Fruit fly (Drosophila melanogaster) whole organism, embryonic: ENCODE data around the gene HINT1.
A peak's percentile ranks its signal among the peaks of the same experiment; 100 is the strongest.

Source experiments
- Awh ChIP-seq: fragments of 200-800 bp; sonication (Bioruptor generic); IDR thresholded peaks from 2 replicates; pipeline ENCODE4, ENCODE4 v1.3.6; 2022; ENCODE audit warnings: missing biosample characterization, missing genetic modification characterization
- B-H1 ChIP-seq: fragments of 200-800 bp; sonication (Bioruptor generic); IDR thresholded peaks from 3 replicates; pipeline ENCODE4 v1.3.6; 2022; ENCODE audit warnings: missing biosample characterization, missing genetic modification characterization
- Blimp-1 ChIP-seq: fragments of 200-800 bp; sonication (Bioruptor generic); optimal IDR thresholded peaks from 3 replicates; lab custom pipeline; 2018; ENCODE audit warnings: missing biosample characterization, missing genetic modification characterization, mild to moderate bottlenecking, moderate library complexity, missing genetic modification reagents
- CG10147 ChIP-seq: fragments of 200-800 bp; sonication (Bioruptor generic); optimal IDR thresholded peaks from 2 replicates; lab custom pipeline; 2019; ENCODE audit warnings: missing biosample characterization, mild to moderate bottlenecking, missing genetic modification characterization, moderate library complexity
- CG10267 ChIP-seq: fragments of 200-800 bp; sonication (Bioruptor generic); optimal IDR thresholded peaks from 2 replicates; lab custom pipeline; 2018; ENCODE audit warnings: missing biosample characterization, mild to moderate bottlenecking, missing genetic modification characterization, moderate library complexity
- CG10366 ChIP-seq: fragments of 200-800 bp; sonication (Bioruptor generic); IDR thresholded peaks from 2 replicates; pipeline ENCODE4 v1.3.6; 2022; ENCODE audit warnings: missing biosample characterization, missing genetic modification characterization
- CG12071 ChIP-seq: fragments of 200-800 bp; sonication (Bioruptor generic); optimal IDR thresholded peaks from 3 replicates; lab custom pipeline; 2018; ENCODE audit warnings: missing biosample characterization, mild to moderate bottlenecking, missing genetic modification characterization
- CG13123 ChIP-seq: fragments of 200-800 bp; sonication (Bioruptor generic); optimal IDR thresholded peaks from 2 replicates; lab custom pipeline; 2016; ENCODE audit warnings: missing biosample characterization, missing genetic modification characterization
- CG16863 ChIP-seq: fragments of 200-800 bp; sonication (Bioruptor generic); optimal IDR thresholded peaks from 3 replicates; lab custom pipeline; 2016; ENCODE audit warnings: missing biosample characterization, missing genetic modification characterization
- CG17361 ChIP-seq: fragments of 200-800 bp; sonication (Bioruptor generic); IDR thresholded peaks from 3 replicates; pipeline ENCODE4 v1.3.6; 2022; ENCODE audit warnings: missing biosample characterization, missing genetic modification characterization
- CG2712 ChIP-seq: fragments of 200-800 bp; optimal IDR thresholded peaks from 3 replicates; lab custom pipeline; 2019; ENCODE audit warnings: missing biosample characterization, mild to moderate bottlenecking, missing genetic modification characterization, moderate library complexity
- CG3065 ChIP-seq: fragments of 200-800 bp; sonication (Bioruptor generic); optimal IDR thresholded peaks from 2 replicates; lab custom pipeline; 2016; ENCODE audit warnings: missing biosample characterization, missing genetic modification characterization
- CG32767 ChIP-seq: fragments of 200-800 bp; sonication (Bioruptor generic); IDR thresholded peaks from 2 replicates; pipeline ENCODE4 v1.3.6; 2022; ENCODE audit warnings: missing biosample characterization, missing genetic modification characterization
- CG3995 ChIP-seq: fragments of 200-800 bp; sonication (Bioruptor generic); optimal IDR thresholded peaks from 3 replicates; lab custom pipeline; 2016; ENCODE audit warnings: missing biosample characterization, missing genetic modification characterization
- CG4730 ChIP-seq: fragments of 200-800 bp; sonication (Bioruptor generic); IDR thresholded peaks from 2 replicates; pipeline ENCODE4 v1.3.6; 2022; ENCODE audit warnings: missing biosample characterization, missing genetic modification characterization
- CG6791 ChIP-seq: fragments of 200-800 bp; sonication (Bioruptor generic); IDR thresholded peaks from 3 replicates; pipeline ENCODE4 v1.3.6; 2022; ENCODE audit warnings: missing biosample characterization, missing genetic modification characterization; ENCODE audit not compliant: partially characterized antibody
- CG7928 ChIP-seq: fragments of 200-800 bp; sonication (Bioruptor generic); optimal IDR thresholded peaks from 2 replicates; lab custom pipeline; 2017; ENCODE audit warnings: missing biosample characterization, mild to moderate bottlenecking, missing genetic modification characterization
- CG7987 ChIP-seq: fragments of 200-800 bp; sonication (Bioruptor generic); optimal IDR thresholded peaks from 2 replicates; lab custom pipeline; 2018; ENCODE audit warnings: missing biosample characterization, mild to moderate bottlenecking, missing genetic modification characterization, moderate library complexity
- CG8388 ChIP-seq: fragments of 200-800 bp; sonication (Bioruptor generic); optimal IDR thresholded peaks from 2 replicates; lab custom pipeline; 2019; ENCODE audit warnings: missing biosample characterization, mild to moderate bottlenecking, missing genetic modification characterization, moderate library complexity
- CG9437 ChIP-seq: fragments of 200-800 bp; sonication (Bioruptor generic); optimal IDR thresholded peaks from 2 replicates; lab custom pipeline; 2018; ENCODE audit warnings: missing biosample characterization, mild to moderate bottlenecking, missing genetic modification characterization
- CG9609 ChIP-seq: fragments of 200-800 bp; sonication (Bioruptor generic); optimal IDR thresholded peaks from 3 replicates; lab custom pipeline; 2016; ENCODE audit warnings: missing biosample characterization, missing genetic modification characterization
- CkIIα-i1 ChIP-seq: fragments of 200-800 bp; sonication (Bioruptor generic); IDR thresholded peaks from 2 replicates; pipeline ENCODE4 v1.3.6; 2022; ENCODE audit warnings: missing biosample characterization, missing genetic modification characterization
- Dek ChIP-seq: fragments of 200-800 bp; sonication (Bioruptor generic); optimal IDR thresholded peaks from 3 replicates; lab custom pipeline; 2019; ENCODE audit warnings: missing biosample characterization, mild to moderate bottlenecking, missing genetic modification characterization, moderate library complexity
- E2f1 ChIP-seq: fragments of 200-800 bp; sonication (Bioruptor generic); IDR thresholded peaks from 2 replicates; pipeline ENCODE4 v1.3.6; 2022; ENCODE audit warnings: missing biosample characterization, missing genetic modification characterization
- Gug ChIP-seq: fragments of 200-800 bp; sonication (Bioruptor generic); IDR thresholded peaks from 4 replicates; pipeline ENCODE4 v1.3.6; 2022; ENCODE audit warnings: missing biosample characterization, missing genetic modification characterization
- Hey ChIP-seq: fragments of 200-800 bp; sonication (Bioruptor generic); optimal IDR thresholded peaks from 3 replicates; lab custom pipeline; 2018; ENCODE audit warnings: missing biosample characterization, mild to moderate bottlenecking, missing genetic modification characterization
- Myb ChIP-seq: fragments of 200-800 bp; sonication (Bioruptor generic); optimal IDR thresholded peaks from 2 replicates; lab custom pipeline; 2016; ENCODE audit warnings: missing biosample characterization, missing genetic modification characterization
- NK7.1 ChIP-seq: fragments of 200-800 bp; sonication (Bioruptor generic); optimal IDR thresholded peaks from 3 replicates; lab custom pipeline; 2016; ENCODE audit warnings: missing biosample characterization, missing genetic modification characterization
- Oli ChIP-seq: fragments of 200-800 bp; sonication (Bioruptor generic); optimal IDR thresholded peaks from 2 replicates; lab custom pipeline; 2018; ENCODE audit warnings: missing biosample characterization, mild to moderate bottlenecking, missing genetic modification characterization, moderate library complexity
- Optix ChIP-seq: fragments of 200-800 bp; sonication (Bioruptor generic); IDR thresholded peaks from 3 replicates; pipeline ENCODE4 v1.3.6; 2022; ENCODE audit warnings: missing biosample characterization, missing genetic modification characterization
- Ptx1 ChIP-seq: fragments of 200-800 bp; sonication (Bioruptor generic); IDR thresholded peaks from 2 replicates; pipeline ENCODE4 v1.3.6; 2022; ENCODE audit warnings: missing biosample characterization, missing genetic modification characterization
- Side ChIP-seq: fragments of 200-800 bp; sonication (Bioruptor generic); optimal IDR thresholded peaks from 2 replicates; lab custom pipeline; 2016; ENCODE audit warnings: missing biosample characterization, missing genetic modification characterization
- ab ChIP-seq: fragments of 200-800 bp; sonication (Bioruptor generic); optimal IDR thresholded peaks from 2 replicates; lab custom pipeline; 2016; ENCODE audit warnings: missing biosample characterization, missing genetic modification characterization
- ac ChIP-seq: fragments of 200-800 bp; sonication (Bioruptor generic); optimal IDR thresholded peaks from 3 replicates; lab custom pipeline; 2017; ENCODE audit warnings: missing biosample characterization, mild to moderate bottlenecking, missing genetic modification characterization
- btn ChIP-seq: fragments of 200-800 bp; sonication (Bioruptor generic); optimal IDR thresholded peaks from 2 replicates; lab custom pipeline; 2016; ENCODE audit warnings: missing biosample characterization, missing genetic modification characterization
- cato ChIP-seq: fragments of 200-800 bp; sonication (Bioruptor generic); optimal IDR thresholded peaks from 2 replicates; lab custom pipeline; 2016; ENCODE audit warnings: missing biosample characterization, missing genetic modification characterization, borderline replicate concordance
- caup ChIP-seq: fragments of 200-800 bp; sonication (Bioruptor generic); optimal IDR thresholded peaks from 3 replicates; lab custom pipeline; 2017; ENCODE audit warnings: missing biosample characterization, mild to moderate bottlenecking, missing genetic modification characterization, moderate library complexity; ENCODE audit not compliant: severe bottlenecking
- corto ChIP-seq: fragments of 200-800 bp; sonication (Bioruptor generic); optimal IDR thresholded peaks from 2 replicates; lab custom pipeline; 2016; ENCODE audit warnings: missing biosample characterization, mild to moderate bottlenecking, missing genetic modification characterization, moderate library complexity
- crp ChIP-seq, 2 experiments: fragments of 200-800 bp; sonication (Bioruptor generic); optimal IDR thresholded peaks; 2 replicates in 1 of 2; 3 replicates in 1 of 2; lab custom pipeline; 2017; ENCODE audit warnings: missing biosample characterization in 2 of 2, missing genetic modification characterization in 2 of 2, mild to moderate bottlenecking in 1 of 2, moderate library complexity in 1 of 2
- dm ChIP-seq: fragments of 200-800 bp; sonication (Bioruptor generic); optimal IDR thresholded peaks from 3 replicates; lab custom pipeline; 2016; ENCODE audit warnings: missing biosample characterization, missing genetic modification characterization
- dmrt99B ChIP-seq: fragments of 200-800 bp; sonication (Bioruptor generic); optimal IDR thresholded peaks from 2 replicates; lab custom pipeline; 2018; ENCODE audit warnings: missing biosample characterization, mild to moderate bottlenecking, missing genetic modification characterization, moderate library complexity
- gcm2 ChIP-seq: fragments of 200-800 bp; sonication (Bioruptor generic); optimal IDR thresholded peaks from 2 replicates; lab custom pipeline; 2016; ENCODE audit warnings: missing biosample characterization, missing genetic modification characterization
- ind ChIP-seq: fragments of 200-800 bp; sonication (Bioruptor generic); optimal IDR thresholded peaks from 3 replicates; lab custom pipeline; 2016; ENCODE audit warnings: missing biosample characterization, missing genetic modification characterization
- pb ChIP-seq: fragments of 200-800 bp; sonication (Bioruptor generic); optimal IDR thresholded peaks from 3 replicates; lab custom pipeline; 2016; ENCODE audit warnings: missing biosample characterization, missing genetic modification characterization
- psq ChIP-seq: fragments of 200-800 bp; sonication (Bioruptor generic); optimal IDR thresholded peaks from 2 replicates; lab custom pipeline; 2017; ENCODE audit warnings: missing biosample characterization, missing genetic modification characterization
- so ChIP-seq: fragments of 200-800 bp; sonication (Bioruptor generic); IDR thresholded peaks from 3 replicates; pipeline ENCODE4 v1.3.6; 2022; ENCODE audit warnings: missing biosample characterization, missing genetic modification characterization
- vfl ChIP-seq: fragments of 200-800 bp; sonication (Bioruptor generic); optimal IDR thresholded peaks from 2 replicates; lab custom pipeline; 2016; ENCODE audit warnings: missing biosample characterization, missing genetic modification characterization
- wek ChIP-seq: fragments of 200-800 bp; sonication (Bioruptor generic); optimal IDR thresholded peaks from 3 replicates; lab custom pipeline; 2018; ENCODE audit warnings: missing biosample characterization, mild to moderate bottlenecking, missing genetic modification characterization, moderate library complexity
- yki ChIP-seq: fragments of >200 bp; optimal IDR thresholded peaks from 3 replicates; lab custom pipeline; 2018
- zen2 ChIP-seq: fragments of 200-800 bp; sonication (Bioruptor generic); IDR thresholded peaks from 3 replicates; pipeline ENCODE4 v1.3.6; 2022; ENCODE audit warnings: missing biosample characterization, missing genetic modification characterization; ENCODE audit not compliant: partially characterized antibody

Gene HINT1

dm6 chr2L:2731370-2732138 is 38.4 kb upstream of the HINT1 start (continued):
- TF ChIP-seq Gug: 0 out of 4 replicates have a peak, but pooled peaks have one; percentile 22
- TF ChIP-seq NK7.1 (GFP tag; lab: Kevin White, UChicago): no peak
- TF ChIP-seq CG9609 (GFP tag; lab: Kevin White, UChicago): no peak
- no peak for TF ChIP-seq yki (lab: Kevin White, UChicago)
- TF ChIP-seq crp (GFP tag; optimal IDR thresholded peaks at IDR 0.05; lab: Kevin White, UChicago): peak in 1 of 2 experiments; percentile 8
- no peak for TF ChIP-seq Side
- TF ChIP-seq btn (GFP tag; lab: Kevin White, UChicago): no peak
- TF ChIP-seq so (GFP tag; lab: Robert Waterston, UW): 0 out of 3 replicates have a peak, but pooled peaks have one; percentile 41
- no peak for TF ChIP-seq CG3995
- peak; percentile 45 for TF ChIP-seq Oli
- no peak for TF ChIP-seq CG10147 (GFP tag; lab: Kevin White, UChicago)
- TF ChIP-seq ab: no peak
- no peak for TF ChIP-seq Awh (GFP tag; lab: Robert Waterston, UW)
- no peak for TF ChIP-seq B-H1
- no peak for TF ChIP-seq Myb
- 0 out of 3 replicates have a peak, but pooled peaks have one; percentile 47 for TF ChIP-seq Optix (GFP tag; lab: Robert Waterston, UW)
- TF ChIP-seq zen2: no peak
- no peak for TF ChIP-seq caup (GFP tag; lab: Kevin White, UChicago)
- no peak for TF ChIP-seq CG7928 (GFP tag; lab: Kevin White, UChicago)
- peak; percentile 43 for TF ChIP-seq Ptx1
- no peak for TF ChIP-seq CG7987 (GFP tag; lab: Kevin White, UChicago)
- peak; percentile 62; the same call in 1 of the 2 replicates for TF ChIP-seq CG4730
- no peak for TF ChIP-seq gcm2 (GFP tag; lab: Kevin White, UChicago)
- TF ChIP-seq ac: no peak
- no peak for TF ChIP-seq pb (GFP tag; lab: Kevin White, UChicago)
- TF ChIP-seq CG16863 (GFP tag; lab: Kevin White, UChicago): no peak
- no peak for TF ChIP-seq Hey (tag; lab: Kevin White, UChicago)
- TF ChIP-seq Blimp-1 (GFP tag; lab: Kevin White, UChicago): peak; percentile 50
- peak; percentile 68 for TF ChIP-seq dmrt99B
- no peak for TF ChIP-seq wek (GFP tag; lab: Kevin White, UChicago)
- no peak for TF ChIP-seq CkIIα-i1
- no peak for TF ChIP-seq CG3065 (GFP tag; lab: Kevin White, UChicago)
- TF ChIP-seq CG32767 (GFP tag; lab: Robert Waterston, UW): no peak
- peak; percentile 39; the same call in 1 of the 2 replicates for TF ChIP-seq CG10366 (GFP tag; lab: Robert Waterston, UW)
- no peak for TF ChIP-seq CG12071 (GFP tag; lab: Kevin White, UChicago)
- TF ChIP-seq E2f1 (GFP tag; lab: Robert Waterston, UW): no peak
- TF ChIP-seq Dek (tag; lab: Kevin White, UChicago): no peak
- TF ChIP-seq ind: peak; percentile 40
- TF ChIP-seq CG9437 (GFP tag; lab: Kevin White, UChicago): no peak
- no peak for TF ChIP-seq CG13123
- no peak for TF ChIP-seq psq
- no peak for TF ChIP-seq cato (GFP tag; lab: Kevin White, UChicago)
- TF ChIP-seq corto (GFP tag; lab: Kevin White, UChicago): no peak
- no peak for TF ChIP-seq vfl
- TF ChIP-seq CG2712: peak; percentile 60
- no peak for TF ChIP-seq CG6791 (GFP tag; lab: Robert Waterston, UW)
- no peak for TF ChIP-seq CG17361
- no peak for TF ChIP-seq CG10267 (tag; lab: Kevin White, UChicago)
- no peak for TF ChIP-seq dm (GFP tag; lab: Kevin White, UChicago)
- no peak for TF ChIP-seq CG8388
